Worm (Caenorhabditis elegans) whole organism, L2 larva: ENCODE results near the gene F07F6.1.

Experiments used
- C34F6.9 ChIP-seq: fragments of 150-350 bp; optimal IDR thresholded peaks from 2 replicates; lab custom pipeline; 2014; ENCODE audit warnings: missing biosample characterization, missing genetic modification characterization
- aly-2 ChIP-seq: fragments of 150-350 bp; optimal IDR thresholded peaks from 2 replicates; lab custom pipeline; 2014; ENCODE audit warnings: missing biosample characterization, missing genetic modification characterization
- blmp-1 ChIP-seq: sonication (generic microtip); optimal IDR thresholded peaks from 2 replicates; lab custom pipeline; 2017; ENCODE audit warnings: missing genetic modification characterization, mild to moderate bottlenecking, missing compliant biosample characterization, antibody characterized with exemption, moderate library complexity; ENCODE audit not compliant: insufficient read depth
- ceh-16 ChIP-seq: fragments of 150-350 bp; optimal IDR thresholded peaks from 2 replicates; lab custom pipeline; 2014; ENCODE audit warnings: missing biosample characterization, missing genetic modification characterization
- egl-27 ChIP-seq: sonication (generic microtip); optimal IDR thresholded peaks from 3 replicates; lab custom pipeline; 2017; ENCODE audit warnings: missing biosample characterization, missing genetic modification reagents, missing genetic modification characterization
- elt-1 ChIP-seq: fragments of 150-350 bp; optimal IDR thresholded peaks from 2 replicates; lab custom pipeline; 2014; ENCODE audit warnings: missing biosample characterization, missing genetic modification characterization
- elt-3 ChIP-seq: sonication (generic microtip); optimal IDR thresholded peaks from 2 replicates; lab custom pipeline; 2017; ENCODE audit warnings: missing biosample characterization, missing genetic modification characterization
- nhr-10 ChIP-seq: sonication (generic microtip); optimal IDR thresholded peaks from 2 replicates; lab custom pipeline; 2017; ENCODE audit warnings: missing biosample characterization, missing genetic modification characterization
- nhr-11 ChIP-seq: fragments of 150-350 bp; optimal IDR thresholded peaks from 2 replicates; lab custom pipeline; 2014; ENCODE audit warnings: missing biosample characterization, missing genetic modification characterization
- nhr-21 ChIP-seq: fragments of 150-350 bp; optimal IDR thresholded peaks from 2 replicates; lab custom pipeline; 2014; ENCODE audit warnings: missing biosample characterization, missing genetic modification characterization
- nhr-237 ChIP-seq: fragments of 150-350 bp; optimal IDR thresholded peaks from 2 replicates; lab custom pipeline; 2014; ENCODE audit warnings: missing biosample characterization, missing genetic modification characterization
- nhr-77 ChIP-seq: fragments of 150-350 bp; optimal IDR thresholded peaks from 2 replicates; lab custom pipeline; 2014; ENCODE audit warnings: missing biosample characterization, missing genetic modification characterization
- sem-4 ChIP-seq: fragments of 150-350 bp; optimal IDR thresholded peaks from 2 replicates; lab custom pipeline; 2014; ENCODE audit warnings: missing biosample characterization, missing genetic modification reagents, missing genetic modification characterization
- sma-3 ChIP-seq: sonication (generic microtip); optimal IDR thresholded peaks from 2 replicates; lab custom pipeline; 2016; ENCODE audit warnings: missing genetic modification reagents, missing genetic modification characterization, missing compliant biosample characterization
- sma-9 ChIP-seq, 2 experiments: fragments of 150-350 bp in 1 of 2; sonication (generic microtip) in 1 of 2; optimal IDR thresholded peaks; 2 replicates each; lab custom pipeline; 2014 to 2016; ENCODE audit warnings: missing genetic modification characterization in 2 of 2, mild to moderate bottlenecking in 1 of 2, missing biosample characterization in 1 of 2, missing compliant biosample characterization in 1 of 2, missing genetic modification reagents in 1 of 2, moderate library complexity in 1 of 2
- unc-62 ChIP-seq: fragments of 150-350 bp; optimal IDR thresholded peaks from 2 replicates; lab custom pipeline; 2014; ENCODE audit warnings: missing biosample characterization, missing genetic modification reagents, missing genetic modification characterization

Gene F07F6.1

DNA sequence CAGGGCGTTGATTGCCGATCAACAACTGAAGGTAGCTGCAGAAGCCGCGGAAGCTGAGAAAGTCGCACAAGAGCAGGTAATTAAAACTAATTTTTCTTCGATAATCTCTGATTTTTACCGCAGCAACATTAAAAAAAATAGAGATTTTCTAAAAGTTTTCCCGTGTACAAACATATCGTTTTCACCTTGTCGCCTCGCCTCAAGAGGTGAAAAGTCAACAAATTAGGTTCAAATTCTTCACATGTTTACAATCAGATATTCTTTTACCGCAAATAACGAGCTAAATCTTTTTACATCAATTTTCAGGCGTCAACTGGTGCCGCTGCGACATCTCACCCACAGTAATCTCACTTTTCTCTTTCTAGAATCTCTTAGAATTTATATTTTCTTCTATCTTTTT, 37.3 kb downstream of the F07F6.1 start, which contains the start of gene ilcr-2:
Gene ilcr-2 (plus strand): TSS at position 301 of the 400 bp plus-strand sequence.
- TF ChIP-seq unc-62 (GFP tag; lab: Kevin White, UChicago) (no peak), elt-3 (tag; lab: Kevin White, UChicago) (no peak)

DNA sequence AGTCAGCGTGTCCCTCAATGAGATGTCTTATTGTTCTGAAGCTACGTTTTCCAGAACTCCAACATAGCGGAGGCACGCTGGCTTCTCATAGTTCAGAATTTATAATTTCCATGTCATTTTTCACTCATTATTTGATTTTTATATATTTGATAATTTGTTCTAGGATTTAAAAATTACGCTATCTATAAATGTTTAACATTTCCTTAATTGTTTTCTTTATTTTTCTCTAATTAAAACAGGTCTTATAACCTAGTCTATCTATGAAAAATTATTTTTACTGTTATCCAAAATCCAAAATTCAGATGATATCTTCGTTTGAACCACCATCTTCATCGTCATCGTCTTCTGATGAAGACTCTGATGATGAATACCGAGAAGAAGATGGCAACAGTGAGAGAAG, 40.6 kb downstream of the F07F6.1 start, which contains the start of gene F56D1.1:
Gene F56D1.1 (plus strand): TSS at position 301 of the 400 bp plus-strand sequence.
- no peak for TF ChIP-seq egl-27 (tag; lab: Kevin White, UChicago)

DNA sequence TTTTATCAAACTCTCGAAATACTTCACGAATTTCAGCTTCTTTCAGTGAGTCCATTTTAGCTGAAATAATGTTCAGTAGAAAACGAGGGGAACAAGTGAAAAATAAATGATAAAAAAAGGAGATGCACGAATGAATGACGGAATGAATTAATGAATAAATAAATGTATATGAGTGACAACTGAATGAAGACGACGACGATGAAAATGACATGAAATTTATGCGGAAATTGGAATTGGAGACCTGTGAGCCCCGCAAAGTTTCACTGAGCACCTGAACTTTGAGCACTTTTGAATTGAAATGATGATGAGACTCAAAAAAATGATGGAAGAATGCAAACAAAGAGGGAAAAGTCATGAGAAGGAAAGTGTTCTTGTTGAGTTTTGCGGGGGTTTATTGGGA, 44.3 kb downstream of the F07F6.1 start, which contains the start of gene cal-8:
Gene cal-8 (minus strand): TSS at position 60 of the 400 bp plus-strand sequence.
- no peak for TF ChIP-seq blmp-1 (tag; lab: Kevin White, UChicago)

DNA sequence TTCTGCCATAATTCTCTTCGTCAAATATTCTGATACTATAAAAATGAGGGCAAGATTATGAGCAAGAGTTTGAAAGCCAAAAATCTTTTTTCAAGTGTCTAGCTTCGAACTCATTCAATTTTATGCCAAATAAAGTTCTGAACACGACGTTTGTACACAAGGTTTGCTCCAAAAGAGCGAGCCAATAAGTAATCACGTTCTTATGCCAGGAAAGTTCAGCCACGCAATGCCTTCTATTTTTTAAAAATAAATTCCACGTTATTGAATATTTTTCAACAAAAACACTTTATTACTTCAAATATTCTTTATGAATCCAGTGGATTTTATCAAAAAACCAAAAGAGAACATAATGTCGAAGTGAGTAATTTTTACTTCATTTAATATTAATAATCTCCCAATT, 50.2 kb downstream of the F07F6.1 start, which contains the start of gene nep-5:
Gene nep-5 (plus strand): TSS at position 301 of the 400 bp plus-strand sequence.
- TF ChIP-seq nhr-10, result no peak
- no peak for TF ChIP-seq C34F6.9 (tag; lab: Kevin White, UChicago)
- TF ChIP-seq ceh-16 (tag; lab: Kevin White, UChicago), result no peak
- TF ChIP-seq nhr-21 (tag; lab: Kevin White, UChicago), result no peak
- no peak for TF ChIP-seq elt-1
- TF ChIP-seq nhr-11 (tag; lab: Kevin White, UChicago), result no peak
- no peak for TF ChIP-seq sma-3 (GFP tag; lab: Kevin White, UChicago)
- no peak for TF ChIP-seq nhr-237
- no peak for TF ChIP-seq sma-9 (GFP tag; optimal IDR thresholded peaks at IDR 0.05; lab: Kevin White, UChicago)
- no peak for TF ChIP-seq sma-9 (tag; optimal IDR thresholded peaks at IDR 0.05; lab: Kevin White, UChicago)
- TF ChIP-seq nhr-77 (tag; lab: Kevin White, UChicago), result no peak
- no peak for TF ChIP-seq sem-4 (tag; lab: Kevin White, UChicago)
- no peak for TF ChIP-seq aly-2
